Worm (Caenorhabditis elegans): ENCODE results near the gene ril-2.
A peak's percentile ranks its signal among the peaks of the same experiment; 100 is the strongest.

ril-2 gene

DNA sequence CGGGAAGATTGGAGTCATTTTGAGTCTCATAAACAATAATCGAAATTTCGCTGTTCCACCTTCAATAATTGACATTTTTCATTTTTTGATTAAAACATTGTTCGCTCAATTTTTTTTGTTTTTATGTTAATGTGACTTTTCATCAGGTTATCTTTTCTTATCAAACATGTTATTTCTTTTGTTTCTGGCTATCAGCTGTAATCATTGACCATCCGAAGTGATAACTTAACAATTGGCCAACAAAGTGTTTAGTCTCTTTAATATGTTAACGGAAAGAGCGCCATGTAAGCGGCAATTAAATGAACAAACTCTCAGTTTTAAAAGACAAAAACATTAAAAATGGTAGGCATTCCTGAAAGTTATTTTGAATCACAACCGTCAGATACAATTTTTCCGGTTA lies 35.1 kb upstream of the ril-2 start:
- TF ChIP-seq lin-54 (GFP tag; optimal IDR thresholded peaks at IDR 0.05) = no peak
- no peak for TF ChIP-seq F49E8.2 (tag; optimal IDR thresholded peaks at IDR 0.05; ENCODE audit: insufficient read depth)
- no peak for TF ChIP-seq tbp1 (GFP tag; optimal IDR thresholded peaks at IDR 0.05)
- TF ChIP-seq aptf-3 (GFP tag; IDR thresholded peaks at IDR 0.05) = no peak
- TF ChIP-seq F57C9.4 (tag; optimal IDR thresholded peaks at IDR 0.05) = no peak
- no peak for TF ChIP-seq egl-18 (GFP tag; IDR thresholded peaks at IDR 0.05)
- no peak for TF ChIP-seq chd-7 (tag; optimal IDR thresholded peaks at IDR 0.05)
- no peak for TF ChIP-seq ceh-100 (GFP tag; IDR thresholded peaks at IDR 0.05)
- TF ChIP-seq F22D6.2 (tag; optimal IDR thresholded peaks at IDR 0.05) = no peak
- no peak for TF ChIP-seq K12H6.12 (tag; optimal IDR thresholded peaks at IDR 0.05)
- no peak for TF ChIP-seq nfya-1 (tag; optimal IDR thresholded peaks at IDR 0.05; ENCODE audit: borderline replicate concordance, insufficient read depth)
- TF ChIP-seq ztf-6 (GFP tag; IDR thresholded peaks at IDR 0.05) = no peak
- TF ChIP-seq T26A5.8 (tag; optimal IDR thresholded peaks at IDR 0.05) = no peak
- no peak for TF ChIP-seq dpff-1 (tag; optimal IDR thresholded peaks at IDR 0.05)
- no peak for TF ChIP-seq athp-1 (tag; optimal IDR thresholded peaks at IDR 0.05)
- no peak for TF ChIP-seq K11D2.4 (GFP tag; IDR thresholded peaks at IDR 0.05)
- TF ChIP-seq ztf-3 (GFP tag; optimal IDR thresholded peaks at IDR 0.05) = no peak
- no peak for TF ChIP-seq let-526 (GFP tag; IDR thresholded peaks at IDR 0.05)
- no peak for TF ChIP-seq attf-3 (GFP tag; conservative IDR thresholded peaks at IDR 0.05)

ce11 chrV:12633046-12633445 lies 34.1 kb upstream of the ril-2 start:
- TF ChIP-seq hlh-12 (tag; optimal IDR thresholded peaks at IDR 0.05) (no peak), pha-4 (tag; optimal IDR thresholded peaks at IDR 0.05) (no peak), bed-1 (GFP tag; IDR thresholded peaks at IDR 0.05) (0 out of 2 replicates have a peak, but pooled peaks have one; percentile 16), T26A5.8 (tag; optimal IDR thresholded peaks at IDR 0.05) (no peak), snpc-4 (GFP tag; optimal IDR thresholded peaks at IDR 0.05) (no peak), snpc-4 (tag; optimal IDR thresholded peaks at IDR 0.05) (no peak), attf-6 (GFP tag; IDR thresholded peaks at IDR 0.05) (no peak)

- no peak for TF ChIP-seq F33H1.4 (GFP tag; IDR thresholded peaks at IDR 0.05)
- TF ChIP-seq egrh-3 (GFP tag; IDR thresholded peaks at IDR 0.05) = no peak
- no peak for TF ChIP-seq madf-3 (GFP tag; IDR thresholded peaks at IDR 0.05)
- TF ChIP-seq sdz-38 (tag; optimal IDR thresholded peaks at IDR 0.05) = no peak
- no peak for TF ChIP-seq madf-8 (GFP tag; conservative IDR thresholded peaks at IDR 0.05)
- no peak for TF ChIP-seq attf-6 (GFP tag; IDR thresholded peaks at IDR 0.05)
- TF ChIP-seq lin-35 (GFP tag; optimal IDR thresholded peaks at IDR 0.05) = no peak
- no peak for TF ChIP-seq sptf-2 (GFP tag; optimal IDR thresholded peaks at IDR 0.05)
- no peak for TF ChIP-seq athp-1 (tag; optimal IDR thresholded peaks at IDR 0.05)
- no peak for TF ChIP-seq F37B4.10 (GFP tag; IDR thresholded peaks at IDR 0.05)
- no peak for TF ChIP-seq lsl-1 (GFP tag; optimal IDR thresholded peaks at IDR 0.05)
- TF ChIP-seq F23B12.7 (tag; optimal IDR thresholded peaks at IDR 0.05; ENCODE audit: insufficient read depth) = no peak
- no peak for TF ChIP-seq K12H6.12 (tag; optimal IDR thresholded peaks at IDR 0.05)
- TF ChIP-seq snpc-4 (GFP tag; optimal IDR thresholded peaks at IDR 0.05) = no peak
- TF ChIP-seq snpc-4 (tag; optimal IDR thresholded peaks at IDR 0.05) = no peak
- no peak for TF ChIP-seq nhr-120 (GFP tag; IDR thresholded peaks at IDR 0.05)
- no peak for TF ChIP-seq attf-3 (GFP tag; conservative IDR thresholded peaks at IDR 0.05)
- no peak for TF ChIP-seq B0035.1 (tag; optimal IDR thresholded peaks at IDR 0.05)
Observed at ce11 chrV:12632048-12632447, 33.1 kb upstream of the ril-2 start, which contains the start of gene srx-113. Gene srx-113 (minus strand): TSS chrV:12632148.
